Fruit fly (Drosophila melanogaster): ENCODE results near the gene rdgC.
A peak's percentile ranks its signal among the peaks of the same experiment; 100 is the strongest.

Gene rdgC

DNA sequence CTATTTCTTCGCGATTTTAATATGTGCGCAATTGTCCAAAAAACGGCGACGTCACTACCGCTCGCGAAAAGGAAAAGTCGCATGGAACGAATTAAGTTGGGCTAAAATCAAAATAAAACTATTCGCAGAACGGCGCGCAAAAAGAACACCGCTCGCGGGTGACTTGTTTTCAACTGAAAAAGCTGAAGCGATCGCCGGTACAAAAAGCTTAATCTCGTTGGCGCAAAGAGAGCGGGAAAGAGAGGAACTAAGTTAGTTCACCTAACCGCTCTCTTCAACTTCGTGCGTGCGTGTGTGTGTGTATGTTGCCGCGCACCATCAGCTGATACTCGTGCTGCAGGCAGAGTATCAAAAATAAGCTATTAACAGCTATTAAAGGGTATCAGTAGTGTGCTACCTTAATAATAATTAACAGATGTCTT is 49.7 kb upstream of the rdgC start, which contains the start of gene CG42674 (continued):
- TF ChIP-seq CG5180 (GFP tag; optimal IDR thresholded peaks at IDR 0.05) (peak; percentile 42), pfk (GFP tag; optimal IDR thresholded peaks at IDR 0.05) (no peak), Mad (GFP tag; optimal IDR thresholded peaks at IDR 0.05) (no peak), CG2889 (GFP tag; IDR thresholded peaks at IDR 0.05) (no peak), Scr (GFP tag; IDR thresholded peaks at IDR 0.05; ENCODE audit: partially characterized antibody) (no peak), Eip74EF (GFP tag; optimal IDR thresholded peaks at IDR 0.05) (no peak), btn (GFP tag; optimal IDR thresholded peaks at IDR 0.05) (no peak), CG4404 (GFP tag; IDR thresholded peaks at IDR 0.05) (no peak), ems (GFP tag; optimal IDR thresholded peaks at IDR 0.05) (no peak), lov (optimal IDR thresholded peaks at IDR 0.05) (no peak), lov (GFP tag; IDR thresholded peaks at IDR 0.05) (no peak), CG7839 (tag; optimal IDR thresholded peaks at IDR 0.05) (no peak), chm (GFP tag; IDR thresholded peaks at IDR 0.05) (peak; percentile 61; the same call in 1 of the 2 replicates), CG3995 (GFP tag; optimal IDR thresholded peaks at IDR 0.05) (no peak), CG18599 (GFP tag; optimal IDR thresholded peaks at IDR 0.05) (no peak), CG9609 (GFP tag; optimal IDR thresholded peaks at IDR 0.05) (no peak), nerfin-1 (tag; optimal IDR thresholded peaks at IDR 0.05) (no peak), CG10321 (GFP tag; IDR thresholded peaks at IDR 0.05) (no peak), slou (GFP tag; optimal IDR thresholded peaks at IDR 0.05) (no peak), NK7.1 (GFP tag; optimal IDR thresholded peaks at IDR 0.05) (no peak), fd96Cb (tag; optimal IDR thresholded peaks at IDR 0.05) (no peak), CG17568 (GFP tag; optimal IDR thresholded peaks at IDR 0.05) (peak; percentile 27), p53 (GFP tag; optimal IDR thresholded peaks at IDR 0.05) (no peak), CG12104 (GFP tag; optimal IDR thresholded peaks at IDR 0.05) (no peak), CG7987 (GFP tag; optimal IDR thresholded peaks at IDR 0.05) (peak; percentile 3), CG12744 (GFP tag; optimal IDR thresholded peaks at IDR 0.05) (no peak), Meics (GFP tag; optimal IDR thresholded peaks at IDR 0.05) (peak; percentile 12), Dip3 (GFP tag; optimal IDR thresholded peaks at IDR 0.05) (no peak), slbo (GFP tag; IDR thresholded peaks at IDR 0.05) (0 out of 2 replicates have a peak, but pooled peaks have one; percentile 10), CG8944 (GFP tag; optimal IDR thresholded peaks at IDR 0.05) (no peak), tx (GFP tag; optimal IDR thresholded peaks at IDR 0.05) (no peak)

- TF ChIP-seq CG33557 (GFP tag; optimal IDR thresholded peaks at IDR 0.05), result no peak
- TF ChIP-seq ab (GFP tag; optimal IDR thresholded peaks at IDR 0.05), result no peak
- no peak for TF ChIP-seq Meics (GFP tag; optimal IDR thresholded peaks at IDR 0.05)
- 0 out of 4 replicates have a peak, but pooled peaks have one; percentile 7 for TF ChIP-seq chinmo (GFP tag; IDR thresholded peaks at IDR 0.05; ENCODE audit: partially characterized antibody)
- TF ChIP-seq CG4820 (GFP tag; optimal IDR thresholded peaks at IDR 0.05), result no peak
- TF ChIP-seq CG18619 (GFP tag; optimal IDR thresholded peaks at IDR 0.05), result no peak
- no peak for TF ChIP-seq bigmax (GFP tag; optimal IDR thresholded peaks at IDR 0.05)
- TF ChIP-seq CG17802 (tag; optimal IDR thresholded peaks at IDR 0.05), result no peak
- no peak for TF ChIP-seq CG11085 (GFP tag; IDR thresholded peaks at IDR 0.05)
- no peak for TF ChIP-seq lab (GFP tag; optimal IDR thresholded peaks at IDR 0.05)
- TF ChIP-seq cwo (GFP tag; optimal IDR thresholded peaks at IDR 0.05), result peak; percentile 38
- TF ChIP-seq CG10979 (tag; optimal IDR thresholded peaks at IDR 0.05), result no peak
- TF ChIP-seq CTCF (GFP tag; optimal IDR thresholded peaks at IDR 0.05), result peak; percentile 24
- TF ChIP-seq CG1233 (GFP tag; optimal IDR thresholded peaks at IDR 0.05), result no peak
- TF ChIP-seq GATAe (GFP tag; conservative IDR thresholded peaks at IDR 0.05), result no peak
- no peak for TF ChIP-seq CG17359 (tag; optimal IDR thresholded peaks at IDR 0.05)
- no peak for TF ChIP-seq Hmr (GFP tag; optimal IDR thresholded peaks at IDR 0.05)
- TF ChIP-seq vfl (GFP tag; optimal IDR thresholded peaks at IDR 0.05), result no peak
- no peak for TF ChIP-seq sd (tag; optimal IDR thresholded peaks at IDR 0.05)
- TF ChIP-seq Aef1 (GFP tag; IDR thresholded peaks at IDR 0.05), result no peak
- TF ChIP-seq Vsx1 (GFP tag; optimal IDR thresholded peaks at IDR 0.05), result no peak
Observed at dm6 chr3L:20199569-20200247, 48.2 kb upstream of the rdgC start, which contains the start of gene CG42833. Gene CG42833, plus strand, starts transcription at chr3L:20200093.

Data from whole organism, embryonic.